Fruit fly (Drosophila melanogaster): ENCODE results near the gene Ir7d.

Gene Ir7d

DNA sequence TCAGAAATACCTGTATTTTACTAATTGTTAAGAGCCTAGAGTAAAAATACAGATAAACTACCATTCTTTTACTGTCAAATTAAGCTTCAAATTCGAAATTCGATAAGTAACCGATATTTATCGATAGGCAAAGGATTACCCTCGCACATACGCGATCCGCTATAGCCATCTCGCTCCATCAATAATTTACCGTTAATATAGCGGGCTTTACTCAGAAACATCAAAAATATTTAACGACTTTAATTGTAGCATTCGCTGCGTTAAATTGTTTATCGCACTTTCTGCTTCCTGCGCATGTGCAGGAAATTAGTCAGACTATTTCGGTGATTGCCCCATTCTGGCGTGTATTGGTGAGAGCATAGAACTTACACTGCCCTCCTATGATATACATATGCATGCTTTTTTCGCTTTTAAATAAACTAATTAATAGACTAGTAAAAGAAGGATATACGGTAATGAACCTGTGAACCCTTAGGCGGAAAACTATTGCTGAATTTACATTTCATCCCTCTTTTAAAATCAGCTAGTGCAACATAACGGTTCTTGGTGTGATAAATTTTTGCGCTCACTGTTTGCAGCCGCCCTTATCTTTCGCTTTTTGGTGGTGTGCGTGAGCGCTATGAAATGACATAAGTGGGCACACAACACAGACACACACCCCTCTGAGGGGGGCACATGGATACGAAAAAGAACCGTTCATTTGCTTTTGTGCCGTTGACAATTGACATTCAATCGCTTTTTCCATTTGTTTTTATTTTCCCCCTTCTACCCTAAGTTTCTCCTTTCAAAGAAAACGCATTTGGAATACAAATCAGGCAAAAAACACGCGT, 29.8 kb upstream of the Ir7d start, which contains the start of the genes dpr14 and spidey (continued):
- TF ChIP-seq CG32767 (GFP tag; IDR thresholded peaks at IDR 0.05) (peak; percentile 88), Asciz (GFP tag; optimal IDR thresholded peaks at IDR 0.05) (peak; percentile 77), Rx (GFP tag; IDR thresholded peaks at IDR 0.05) (peak; percentile 81), CG34376 (GFP tag; optimal IDR thresholded peaks at IDR 0.05) (peak; percentile 95), CG11560 (tag; IDR thresholded peaks at IDR 0.05) (peak; percentile 79; the same call in 2 of the 3 replicates), chn (GFP tag; optimal IDR thresholded peaks at IDR 0.05) (peak; percentile 80), Dip3 (GFP tag; optimal IDR thresholded peaks at IDR 0.05) (peak; percentile 88), CG7839 (tag; optimal IDR thresholded peaks at IDR 0.05) (peak; percentile 94), CoRest (tag; optimal IDR thresholded peaks at IDR 0.05) (peak; percentile 92), p53 (GFP tag; optimal IDR thresholded peaks at IDR 0.05) (peak; percentile 5), CG1603 (tag; optimal IDR thresholded peaks at IDR 0.05) (peak; percentile 92), lov (optimal IDR thresholded peaks at IDR 0.05) (no peak), lov (GFP tag; IDR thresholded peaks at IDR 0.05) (0 out of 3 replicates have a peak, but pooled peaks have one; percentile 68), Dip2 (GFP tag; IDR thresholded peaks at IDR 0.05) (0 out of 2 replicates have a peak, but pooled peaks have one; percentile 31), crp (GFP tag; optimal IDR thresholded peaks at IDR 0.05) (peak in 1 of 2 experiments; percentile 36), BtbVII (GFP tag; optimal IDR thresholded peaks at IDR 0.05) (peak; percentile 91), CG17385 (GFP tag; optimal IDR thresholded peaks at IDR 0.05) (peak; percentile 89), mld (GFP tag; IDR thresholded peaks at IDR 0.05; ENCODE audit: partially characterized antibody) (no peak), emc (GFP tag; optimal IDR thresholded peaks at IDR 0.05) (peak; percentile 64), CG18599 (GFP tag; optimal IDR thresholded peaks at IDR 0.05) (peak; percentile 97), CG14014 (GFP tag; IDR thresholded peaks at IDR 0.05) (peak; percentile 93), NC2α (GFP tag; optimal IDR thresholded peaks at IDR 0.05) (peak; percentile 79), Ptx1 (GFP tag; IDR thresholded peaks at IDR 0.05) (peak; percentile 93), Mes4 (GFP tag; optimal IDR thresholded peaks at IDR 0.05) (peak; percentile 79), CG9932 (GFP tag; IDR thresholded peaks at IDR 0.05) (peak; percentile 91), Ssrp (tag; optimal IDR thresholded peaks at IDR 0.05) (peak; percentile 78), ham (GFP tag; IDR thresholded peaks at IDR 0.05) (peak; percentile 78), hbn (GFP tag; IDR thresholded peaks at IDR 0.05; ENCODE audit: partially characterized antibody) (no peak), cas (GFP tag; IDR thresholded peaks at IDR 0.05) (peak; percentile 67; the same call in 1 of the 2 replicates), jigr1 (GFP tag; IDR thresholded peaks at IDR 0.05) (peak; percentile 66; the same call in 2 of the 3 replicates), tx (GFP tag; optimal IDR thresholded peaks at IDR 0.05) (peak; percentile 86), fd96Cb (tag; optimal IDR thresholded peaks at IDR 0.05) (peak; percentile 88), CG12942 (GFP tag; optimal IDR thresholded peaks at IDR 0.05) (peak; percentile 74), Dref (GFP tag; IDR thresholded peaks at IDR 0.05) (peak; percentile 58), NK7.1 (GFP tag; optimal IDR thresholded peaks at IDR 0.05) (peak; percentile 38), gcm2 (GFP tag; optimal IDR thresholded peaks at IDR 0.05) (peak; percentile 81), CG10654 (GFP tag; optimal IDR thresholded peaks at IDR 0.05) (peak; percentile 73), pum (GFP tag; optimal IDR thresholded peaks at IDR 0.05) (peak; percentile 82), MESR4 (GFP tag; optimal IDR thresholded peaks at IDR 0.05) (peak; percentile 70), salm (tag; optimal IDR thresholded peaks at IDR 0.05) (peak; percentile 80), D19B (GFP tag; optimal IDR thresholded peaks at IDR 0.05) (peak; percentile 80), Eip74EF (GFP tag; optimal IDR thresholded peaks at IDR 0.05) (peak in 1 of 2 experiments; percentile 84), CG15011 (GFP tag; optimal IDR thresholded peaks at IDR 0.05) (peak; percentile 87), kah (GFP tag; optimal IDR thresholded peaks at IDR 0.05) (peak; percentile 69), Ravus (GFP tag; IDR thresholded peaks at IDR 0.05) (peak; percentile 67), Lim3 (GFP tag; IDR thresholded peaks at IDR 0.05) (peak; percentile 35; the same call in 1 of the 2 replicates), CG9609 (GFP tag; optimal IDR thresholded peaks at IDR 0.05) (peak; percentile 84), CG15073 (GFP tag; optimal IDR thresholded peaks at IDR 0.05) (peak; percentile 59), CG2712 (tag; optimal IDR thresholded peaks at IDR 0.05) (peak; percentile 92)
